Fruit fly (Drosophila melanogaster): Measurements from ENCODE around the gene Gss2.

DNA sequence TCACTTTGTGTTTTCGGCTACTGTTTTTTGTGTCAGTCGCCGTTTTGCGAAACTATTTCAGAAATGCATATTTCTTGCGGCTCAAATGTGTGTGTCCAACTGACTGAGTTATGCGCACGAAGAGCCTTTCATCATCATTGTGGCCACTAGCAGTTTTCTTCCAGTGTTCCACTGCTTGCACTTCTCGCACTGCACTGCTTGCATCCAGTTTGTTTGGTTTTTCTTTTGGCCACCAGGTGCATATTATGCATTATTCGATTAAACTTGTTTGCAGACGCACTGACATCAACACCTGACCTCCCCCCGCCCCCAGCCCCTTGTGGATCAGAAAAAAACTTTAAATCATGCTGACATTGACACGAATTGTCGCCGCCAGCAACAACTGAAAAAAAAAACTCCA is 13.0 kb downstream of the Gss2 start:
- TF ChIP-seq dsf (GFP tag; optimal IDR thresholded peaks at IDR 0.05; ENCODE audit: borderline replicate concordance) (no peak), h (GFP tag; optimal IDR thresholded peaks at IDR 0.05) (no peak), Rel (GFP tag; optimal IDR thresholded peaks at IDR 0.05) (no peak), Rel (tag; optimal IDR thresholded peaks at IDR 0.05) (no peak), Hnf4 (GFP tag; optimal IDR thresholded peaks at IDR 0.05) (no peak), Sp1 (GFP tag; optimal IDR thresholded peaks at IDR 0.05) (no peak), foxo (GFP tag; optimal IDR thresholded peaks at IDR 0.05) (no peak), CG32264 (GFP tag; optimal IDR thresholded peaks at IDR 0.05) (no peak)

All from whole organism, wandering third instar larva.